Worm (Caenorhabditis elegans) whole organism, L4 larva: Measurements from ENCODE around the gene nucl-1.

Experiments used
- aly-2 ChIP-seq: sonication (generic microtip); optimal IDR thresholded peaks from 2 replicates; lab custom pipeline; 2018; ENCODE audit warnings: missing biosample characterization, missing genetic modification characterization
- ceh-20 ChIP-seq: fragments of 200-800 bp; sonication (Bioruptor generic); IDR thresholded peaks from 2 replicates; pipeline ENCODE4 v1.3.6; 2022; ENCODE audit warnings: missing genetic modification reagents, missing genetic modification characterization, missing compliant biosample characterization
- ctbp-1 ChIP-seq: fragments of 200-800 bp; sonication (Bioruptor generic); IDR thresholded peaks from 2 replicates; pipeline ENCODE4 v1.3.6; 2022; ENCODE audit warnings: missing genetic modification reagents, missing genetic modification characterization, missing compliant biosample characterization
- duxl-1 ChIP-seq: sonication (generic microtip); optimal IDR thresholded peaks from 2 replicates; lab custom pipeline; 2016; ENCODE audit warnings: mild to moderate bottlenecking, missing genetic modification characterization, moderate library complexity, missing compliant biosample characterization; ENCODE audit not compliant: poor library complexity
- lin-15B ChIP-seq: fragments of 150-350 bp; sonication (generic microtip); optimal IDR thresholded peaks from 3 replicates; lab custom pipeline; 2014; ENCODE audit warnings: missing biosample characterization, missing genetic modification characterization
- lir-3 ChIP-seq: sonication (generic microtip); optimal IDR thresholded peaks from 2 replicates; lab custom pipeline; 2016; ENCODE audit warnings: mild to moderate bottlenecking, missing genetic modification characterization, missing compliant biosample characterization
- mxl-2 ChIP-seq: fragments of 200-800 bp; sonication (Bioruptor generic); conservative IDR thresholded peaks from 2 replicates; pipeline ENCODE4 v1.3.6; 2022; ENCODE audit warnings: missing genetic modification reagents, missing genetic modification characterization, missing compliant biosample characterization
- nhr-11 ChIP-seq: fragments of 150-350 bp; optimal IDR thresholded peaks from 2 replicates; lab custom pipeline; 2014; ENCODE audit warnings: missing biosample characterization, missing genetic modification characterization
- nhr-77 ChIP-seq: fragments of 150-350 bp; optimal IDR thresholded peaks from 2 replicates; lab custom pipeline; 2014; ENCODE audit warnings: missing biosample characterization, missing genetic modification characterization
- unc-130 ChIP-seq: sonication (generic microtip); optimal IDR thresholded peaks from 2 replicates; lab custom pipeline; 2016; ENCODE audit warnings: missing genetic modification reagents, missing genetic modification characterization, missing compliant biosample characterization
- zag-1 ChIP-seq: fragments of 150-350 bp; optimal IDR thresholded peaks from 2 replicates; lab custom pipeline; 2014; ENCODE audit warnings: missing biosample characterization, missing genetic modification characterization
- zip-2 ChIP-seq: fragments of 150-350 bp; optimal IDR thresholded peaks from 2 replicates; lab custom pipeline; 2014; ENCODE audit warnings: missing biosample characterization, missing genetic modification characterization

DNA sequence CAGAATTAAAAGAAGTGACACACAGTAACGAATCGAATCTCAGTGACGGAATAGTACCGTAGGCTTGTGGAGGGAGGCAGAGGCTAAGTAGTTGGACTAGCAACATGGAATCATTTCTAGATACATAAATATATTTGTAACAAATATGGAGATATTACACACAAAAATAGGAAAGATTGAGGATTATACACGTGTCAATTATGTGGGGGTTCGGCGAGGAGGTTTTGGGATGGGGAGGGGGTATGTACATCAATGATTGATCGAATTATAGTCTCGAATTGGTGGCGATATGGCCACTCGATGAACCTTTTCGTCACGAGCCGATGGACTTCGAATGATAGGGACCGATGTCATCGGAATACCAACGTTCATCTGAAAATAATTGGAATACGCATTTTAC is 18.1 kb upstream of the nucl-1 start:
- TF ChIP-seq ceh-20 (GFP tag; lab: Robert Waterston, UW) (no peak), lir-3 (tag; lab: Kevin White, UChicago) (no peak), unc-130 (GFP tag; lab: Kevin White, UChicago) (no peak), nhr-77 (tag; lab: Kevin White, UChicago) (no peak), ctbp-1 (GFP tag; lab: Robert Waterston, UW) (no peak), duxl-1 (tag; lab: Kevin White, UChicago) (no peak), zip-2 (tag; lab: Kevin White, UChicago) (no peak), lin-15B (no peak), aly-2 (no peak), zag-1 (tag; lab: Kevin White, UChicago) (no peak), nhr-11 (tag; lab: Kevin White, UChicago) (no peak), mxl-2 (GFP tag; lab: Robert Waterston, UW) (no peak)
